Worm (Caenorhabditis elegans): ENCODE results near the gene srg-15.

DNA sequence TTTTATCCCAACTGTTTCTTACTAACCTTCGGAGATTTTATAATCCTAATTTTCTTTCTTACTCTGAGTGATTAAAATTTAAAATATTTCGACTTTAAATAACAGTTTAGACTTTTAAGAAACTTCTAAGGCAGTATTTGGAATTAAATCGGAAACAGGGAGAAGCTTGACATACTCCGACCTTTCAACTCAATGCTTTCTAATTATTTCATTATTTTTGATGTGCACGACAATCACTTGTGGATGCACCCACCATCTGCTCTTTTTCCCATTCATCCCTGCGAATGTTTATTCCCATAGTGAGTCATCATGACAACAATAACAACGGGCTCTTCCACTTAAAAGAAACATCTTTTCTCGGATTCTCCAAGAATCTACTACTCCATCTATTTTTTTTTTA lies 38.4 kb upstream of the srg-15 start:
- no peak for TF ChIP-seq ama-1 (optimal IDR thresholded peaks at IDR 0.05)
- no peak for TF ChIP-seq mdl-1 (tag; optimal IDR thresholded peaks at IDR 0.05)
- TF ChIP-seq mbf-1 (tag; optimal IDR thresholded peaks at IDR 0.05): no peak
- TF ChIP-seq lin-13 (GFP tag; optimal IDR thresholded peaks at IDR 0.05): no peak
